Worm (Caenorhabditis elegans): ENCODE results near the gene spin-3.

spin-3 gene

ce11 chrX:13121104-13121503, 8.9 kb upstream of the spin-3 start (continued):
- peak; percentile 58; the same call in 1 of the 2 replicates for TF ChIP-seq Y67H2A.10 (GFP tag; conservative IDR thresholded peaks at IDR 0.05)
- 0 out of 2 replicates have a peak, but pooled peaks have one; percentile 74 for TF ChIP-seq ztf-25 (GFP tag; IDR thresholded peaks at IDR 0.05)
- TF ChIP-seq athp-1 (tag; optimal IDR thresholded peaks at IDR 0.05), result no peak
- TF ChIP-seq F33H1.4 (GFP tag; IDR thresholded peaks at IDR 0.05), result no peak

DNA sequence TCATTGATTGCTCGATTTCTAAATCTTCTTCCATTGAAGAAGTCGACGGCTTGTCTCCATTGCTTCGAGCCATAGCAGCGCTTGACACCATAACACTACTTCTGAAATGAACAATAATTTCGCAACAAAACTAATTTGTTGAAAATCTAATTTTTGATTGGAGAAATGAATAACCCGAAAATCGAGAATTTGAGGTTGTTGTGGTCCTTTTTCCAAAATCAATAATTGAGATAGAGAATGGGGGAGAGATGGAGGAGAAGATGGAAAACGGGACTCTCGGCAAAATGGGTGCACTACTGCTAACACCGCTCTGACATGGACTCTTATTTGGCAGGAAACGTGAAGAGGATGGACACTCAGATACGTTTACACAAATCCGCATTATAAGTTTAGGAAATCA, 7.9 kb upstream of the spin-3 start, which contains the start of gene snx-17:
snx-17 (minus strand) TSS at position 101 of the 400 bp plus-strand sequence.
- TF ChIP-seq ceh-79 (tag; optimal IDR thresholded peaks at IDR 0.05) (no peak), sptf-2 (GFP tag; optimal IDR thresholded peaks at IDR 0.05) (no peak), lin-54 (GFP tag; optimal IDR thresholded peaks at IDR 0.05) (no peak), gei-17 (GFP tag; optimal IDR thresholded peaks at IDR 0.05) (no peak), egl-18 (GFP tag; IDR thresholded peaks at IDR 0.05) (no peak), die-1 (tag; optimal IDR thresholded peaks at IDR 0.05) (no peak), pbrm-1 (GFP tag; IDR thresholded peaks at IDR 0.05) (no peak), ceh-58 (GFP tag; IDR thresholded peaks at IDR 0.05) (no peak), B0261.1 (tag; optimal IDR thresholded peaks at IDR 0.05) (no peak), atf-7 (tag; optimal IDR thresholded peaks at IDR 0.05) (no peak), F33H1.4 (GFP tag; IDR thresholded peaks at IDR 0.05) (no peak), zim-3 (tag; optimal IDR thresholded peaks at IDR 0.05) (no peak), ets-4 (GFP tag; optimal IDR thresholded peaks at IDR 0.05) (no peak), T07F8.4 (tag; optimal IDR thresholded peaks at IDR 0.05) (no peak), egl-44 (GFP tag; IDR thresholded peaks at IDR 0.05) (no peak), nhr-90 (tag; optimal IDR thresholded peaks at IDR 0.05) (no peak), attf-5 (GFP tag; optimal IDR thresholded peaks at IDR 0.05) (no peak)

DNA sequence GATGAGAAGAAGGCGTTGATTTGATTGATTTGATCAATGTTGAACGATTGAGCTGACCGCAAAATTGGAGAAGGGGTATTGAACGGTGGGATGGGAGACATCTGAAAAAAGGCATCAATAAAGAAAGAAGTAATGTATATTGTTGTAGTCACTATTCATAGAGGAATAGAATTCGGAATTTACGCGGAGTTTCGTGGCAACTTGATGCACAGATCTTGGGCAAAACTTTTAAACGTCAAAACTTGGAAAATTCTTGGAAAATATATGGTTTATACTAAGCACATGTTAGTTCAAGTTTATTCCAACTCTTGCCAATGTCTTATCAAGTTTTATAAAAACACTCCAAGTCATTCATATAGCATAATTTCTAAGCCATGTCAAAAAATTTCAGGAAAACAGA, 3.6 kb upstream of the spin-3 start, which contains the start of gene F17H10.4:
F17H10.4 (minus strand) TSS at position 101 of the 400 bp plus-strand sequence.
- no peak for TF ChIP-seq zfh-2 (GFP tag; conservative IDR thresholded peaks at IDR 0.05)
- TF ChIP-seq somi-1 (GFP tag; optimal IDR thresholded peaks at IDR 0.05), result no peak
- no peak for TF ChIP-seq pha-4 (tag; optimal IDR thresholded peaks at IDR 0.05)
- no peak for TF ChIP-seq egl-18 (GFP tag; IDR thresholded peaks at IDR 0.05)
- TF ChIP-seq hrde-1 (tag; optimal IDR thresholded peaks at IDR 0.05; ENCODE audit: borderline replicate concordance), result no peak
- TF ChIP-seq lag-1 (GFP tag; IDR thresholded peaks at IDR 0.05), result no peak
- TF ChIP-seq ceh-91 (GFP tag; IDR thresholded peaks at IDR 0.05), result no peak
- no peak for TF ChIP-seq cebp-2 (GFP tag; IDR thresholded peaks at IDR 0.05)
- TF ChIP-seq ztf-6 (GFP tag; IDR thresholded peaks at IDR 0.05), result no peak
- TF ChIP-seq mes-4 (tag; optimal IDR thresholded peaks at IDR 0.05), result no peak
- no peak for TF ChIP-seq B0261.1 (tag; optimal IDR thresholded peaks at IDR 0.05)
- no peak for TF ChIP-seq C17E4.6 (GFP tag; IDR thresholded peaks at IDR 0.05)
- TF ChIP-seq F22D6.2 (tag; optimal IDR thresholded peaks at IDR 0.05), result no peak

DNA sequence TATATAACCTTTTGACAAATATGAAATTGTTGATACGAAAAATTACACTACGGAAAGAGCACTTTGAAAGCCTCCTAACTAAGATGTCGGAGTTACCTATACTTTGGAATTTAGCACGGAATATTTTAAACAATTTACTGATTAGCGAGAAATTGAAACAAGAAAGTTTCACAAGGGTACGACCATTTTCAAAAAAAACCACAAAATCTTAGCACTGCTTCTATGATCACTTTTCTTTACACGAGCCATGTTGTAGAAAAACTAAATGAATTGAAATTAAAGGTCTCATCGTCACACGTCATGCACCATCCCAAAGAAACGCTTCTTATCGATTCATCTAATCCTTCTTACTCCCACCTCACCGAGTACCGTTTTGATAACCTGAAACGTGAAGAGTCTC, 4.8 kb downstream of the spin-3 start, which contains the start of gene F09A5.2:
F09A5.2 (plus strand) TSS at position 301 of the 400 bp plus-strand sequence.
- no peak for TF ChIP-seq aptf-3 (GFP tag; IDR thresholded peaks at IDR 0.05)
- TF ChIP-seq cebp-1 (GFP tag; IDR thresholded peaks at IDR 0.05), result no peak
- TF ChIP-seq cebp-1 (tag; optimal IDR thresholded peaks at IDR 0.05), result no peak
- no peak for TF ChIP-seq T07F8.4 (tag; optimal IDR thresholded peaks at IDR 0.05)
- no peak for TF ChIP-seq sdz-38 (tag; optimal IDR thresholded peaks at IDR 0.05)
- TF ChIP-seq madf-3 (GFP tag; IDR thresholded peaks at IDR 0.05), result no peak

Measured in whole organism, young adult.